Fruit fly (Drosophila melanogaster) whole organism, embryonic: ENCODE results near the gene CG14282.
A peak's percentile ranks its signal among the peaks of the same experiment; 100 is the strongest.

Experiments used
- CG11093 ChIP-seq: fragments of 200-800 bp; sonication (Bioruptor generic); IDR thresholded peaks from 3 replicates; pipeline ENCODE4 v1.3.6; 2022; ENCODE audit warnings: missing biosample characterization, missing genetic modification characterization
- CG12071 ChIP-seq: fragments of 200-800 bp; sonication (Bioruptor generic); optimal IDR thresholded peaks from 3 replicates; lab custom pipeline; 2018; ENCODE audit warnings: missing biosample characterization, mild to moderate bottlenecking, missing genetic modification characterization
- CG12219 ChIP-seq: fragments of 200-800 bp; sonication (Bioruptor generic); optimal IDR thresholded peaks from 3 replicates; lab custom pipeline; 2018; ENCODE audit warnings: missing biosample characterization, mild to moderate bottlenecking, missing genetic modification characterization
- CG13296 ChIP-seq: fragments of 200-800 bp; sonication (Bioruptor generic); optimal IDR thresholded peaks from 3 replicates; lab custom pipeline; 2018; ENCODE audit warnings: missing biosample characterization, mild to moderate bottlenecking, missing genetic modification characterization
- CG14860 ChIP-seq: fragments of 200-800 bp; sonication (Bioruptor generic); IDR thresholded peaks from 3 replicates; pipeline ENCODE4 v1.3.6; 2022; ENCODE audit warnings: missing biosample characterization, missing genetic modification characterization; ENCODE audit not compliant: partially characterized antibody
- CG14965 ChIP-seq: fragments of 200-800 bp; sonication (Bioruptor generic); optimal IDR thresholded peaks from 2 replicates; lab custom pipeline; 2016; ENCODE audit warnings: missing biosample characterization, missing genetic modification characterization, borderline replicate concordance
- CG17328 ChIP-seq: fragments of 200-800 bp; sonication (Bioruptor generic); IDR thresholded peaks from 2 replicates; pipeline ENCODE4 v1.3.6; 2022; ENCODE audit warnings: missing biosample characterization, missing genetic modification characterization
- CG18262 ChIP-seq: fragments of 200-800 bp; optimal IDR thresholded peaks from 3 replicates; lab custom pipeline; 2019; ENCODE audit warnings: missing biosample characterization, mild to moderate bottlenecking, missing genetic modification characterization, moderate library complexity
- CG18599 ChIP-seq: fragments of 200-800 bp; sonication (Bioruptor generic); optimal IDR thresholded peaks from 3 replicates; lab custom pipeline; 2017; ENCODE audit warnings: missing biosample characterization, missing genetic modification characterization, mild to moderate bottlenecking, moderate library complexity, missing genetic modification reagents
- CG2678 ChIP-seq: fragments of 200-800 bp; sonication (Bioruptor generic); optimal IDR thresholded peaks from 3 replicates; lab custom pipeline; 2019; ENCODE audit warnings: missing biosample characterization, mild to moderate bottlenecking, missing genetic modification characterization, moderate library complexity
- CG3065 ChIP-seq: fragments of 200-800 bp; sonication (Bioruptor generic); optimal IDR thresholded peaks from 2 replicates; lab custom pipeline; 2016; ENCODE audit warnings: missing biosample characterization, missing genetic modification characterization
- CG3163 ChIP-seq: fragments of 200-800 bp; sonication (Bioruptor generic); optimal IDR thresholded peaks from 3 replicates; lab custom pipeline; 2016; ENCODE audit warnings: missing biosample characterization, missing genetic modification characterization
- CG34376 ChIP-seq: fragments of 200-800 bp; sonication (Bioruptor generic); optimal IDR thresholded peaks from 2 replicates; lab custom pipeline; 2018; ENCODE audit warnings: missing biosample characterization, mild to moderate bottlenecking, missing genetic modification characterization
- CG3995 ChIP-seq: fragments of 200-800 bp; sonication (Bioruptor generic); optimal IDR thresholded peaks from 3 replicates; lab custom pipeline; 2016; ENCODE audit warnings: missing biosample characterization, missing genetic modification characterization
- CG4360 ChIP-seq: fragments of 200-800 bp; sonication (Bioruptor generic); IDR thresholded peaks from 2 replicates; pipeline ENCODE4 v1.3.6; 2022; ENCODE audit warnings: missing biosample characterization, missing genetic modification characterization
- CG6813 ChIP-seq: fragments of 200-800 bp; sonication (Bioruptor generic); optimal IDR thresholded peaks from 2 replicates; lab custom pipeline; 2017; ENCODE audit warnings: missing biosample characterization, missing genetic modification characterization, mild to moderate bottlenecking, moderate library complexity, missing genetic modification reagents
- CG7745 ChIP-seq: fragments of 200-800 bp; sonication (Bioruptor generic); optimal IDR thresholded peaks from 2 replicates; lab custom pipeline; 2018; ENCODE audit warnings: missing biosample characterization, mild to moderate bottlenecking, missing genetic modification characterization, moderate library complexity
- CG7839 ChIP-seq: fragments of 200-800 bp; sonication (Bioruptor generic); optimal IDR thresholded peaks from 3 replicates; lab custom pipeline; 2018; ENCODE audit warnings: missing biosample characterization, mild to moderate bottlenecking, missing genetic modification characterization, moderate library complexity
- CG9437 ChIP-seq: fragments of 200-800 bp; sonication (Bioruptor generic); optimal IDR thresholded peaks from 2 replicates; lab custom pipeline; 2018; ENCODE audit warnings: missing biosample characterization, mild to moderate bottlenecking, missing genetic modification characterization
- Dll ChIP-seq: fragments of 200-800 bp; sonication (Bioruptor generic); IDR thresholded peaks from 4 replicates; pipeline ENCODE4 v1.3.6; 2022; ENCODE audit warnings: missing biosample characterization, missing genetic modification characterization; ENCODE audit not compliant: partially characterized antibody
- HLHmδ ChIP-seq: fragments of 200-800 bp; sonication (Bioruptor generic); optimal IDR thresholded peaks from 2 replicates; lab custom pipeline; 2018; ENCODE audit warnings: missing biosample characterization, mild to moderate bottlenecking, missing genetic modification characterization, moderate library complexity
- Hand ChIP-seq: fragments of 200-800 bp; sonication (Bioruptor generic); optimal IDR thresholded peaks from 2 replicates; lab custom pipeline; 2017; ENCODE audit warnings: mild to moderate bottlenecking, missing biosample characterization, missing genetic modification reagents, missing genetic modification characterization
- MTF-1 ChIP-seq: fragments of 200-800 bp; sonication (Bioruptor generic); optimal IDR thresholded peaks from 2 replicates; lab custom pipeline; 2018; ENCODE audit warnings: missing biosample characterization, mild to moderate bottlenecking, missing genetic modification characterization, borderline replicate concordance
- Opbp ChIP-seq: fragments of 200-800 bp; sonication (Bioruptor generic); IDR thresholded peaks from 3 replicates; pipeline ENCODE4 v1.3.6; 2022; ENCODE audit warnings: missing biosample characterization, missing genetic modification characterization; ENCODE audit not compliant: partially characterized antibody
- PHDP ChIP-seq: fragments of 200-800 bp; sonication (Bioruptor generic); optimal IDR thresholded peaks from 3 replicates; lab custom pipeline; 2018; ENCODE audit warnings: missing biosample characterization, mild to moderate bottlenecking, missing genetic modification characterization, moderate library complexity
- Vsx1 ChIP-seq: fragments of 200-800 bp; sonication (Bioruptor generic); optimal IDR thresholded peaks from 2 replicates; lab custom pipeline; 2017; ENCODE audit warnings: missing biosample characterization, mild to moderate bottlenecking, missing genetic modification characterization, missing genetic modification reagents
- bsh ChIP-seq, 2 experiments: fragments of 200-800 bp; sonication (Bioruptor generic); optimal IDR thresholded peaks; 2 replicates each; lab custom pipeline; 2017 to 2018; ENCODE audit warnings: mild to moderate bottlenecking in 2 of 2, missing biosample characterization in 2 of 2, missing genetic modification characterization in 2 of 2, moderate library complexity in 1 of 2
- crol ChIP-seq: fragments of 200-800 bp; sonication (Bioruptor generic); IDR thresholded peaks from 2 replicates; pipeline ENCODE4 v1.3.6; 2022; ENCODE audit warnings: missing biosample characterization, missing genetic modification characterization
- dm ChIP-seq: fragments of 200-800 bp; sonication (Bioruptor generic); optimal IDR thresholded peaks from 3 replicates; lab custom pipeline; 2016; ENCODE audit warnings: missing biosample characterization, missing genetic modification characterization
- dmrt11E ChIP-seq: fragments of 200-800 bp; sonication (Bioruptor generic); optimal IDR thresholded peaks from 3 replicates; lab custom pipeline; 2018; ENCODE audit warnings: missing biosample characterization, mild to moderate bottlenecking, missing genetic modification characterization, moderate library complexity
- gro ChIP-seq: fragments of 200-800 bp; sonication (Bioruptor generic); optimal IDR thresholded peaks from 2 replicates; lab custom pipeline; 2016; ENCODE audit warnings: missing biosample characterization, missing genetic modification characterization
- klu ChIP-seq: fragments of 200-800 bp; sonication (Bioruptor generic); IDR thresholded peaks from 2 replicates; pipeline ENCODE4 v1.3.6; 2022; ENCODE audit warnings: missing biosample characterization, missing genetic modification characterization
- kni ChIP-seq: fragments of 200-800 bp; sonication (Bioruptor generic); optimal IDR thresholded peaks from 3 replicates; lab custom pipeline; 2017; ENCODE audit warnings: mild to moderate bottlenecking, missing biosample characterization, missing genetic modification reagents, missing genetic modification characterization
- maf-S ChIP-seq: fragments of 200-800 bp; sonication (Bioruptor generic); optimal IDR thresholded peaks from 2 replicates; lab custom pipeline; 2016; ENCODE audit warnings: missing biosample characterization, missing genetic modification characterization
- mld ChIP-seq: fragments of 200-800 bp; sonication (Bioruptor generic); IDR thresholded peaks from 3 replicates; pipeline ENCODE4 v1.3.6; 2022; ENCODE audit warnings: missing biosample characterization, missing genetic modification characterization; ENCODE audit not compliant: partially characterized antibody
- nau ChIP-seq: fragments of 200-800 bp; sonication (Bioruptor generic); optimal IDR thresholded peaks from 3 replicates; lab custom pipeline; 2017; ENCODE audit warnings: missing biosample characterization, mild to moderate bottlenecking, missing genetic modification characterization, missing genetic modification reagents
- psq ChIP-seq: fragments of 200-800 bp; sonication (Bioruptor generic); optimal IDR thresholded peaks from 2 replicates; lab custom pipeline; 2017; ENCODE audit warnings: missing biosample characterization, missing genetic modification characterization
- ro ChIP-seq: fragments of 200-800 bp; sonication (Bioruptor generic); IDR thresholded peaks from 2 replicates; pipeline ENCODE4 v1.3.6; 2022; ENCODE audit warnings: missing biosample characterization, missing genetic modification characterization
- scrt ChIP-seq: fragments of 200-800 bp; sonication (Bioruptor generic); optimal IDR thresholded peaks from 2 replicates; lab custom pipeline; 2018; ENCODE audit warnings: missing biosample characterization, mild to moderate bottlenecking, missing genetic modification characterization, moderate library complexity
- sens-2 ChIP-seq: fragments of 200-800 bp; sonication (Bioruptor generic); IDR thresholded peaks from 2 replicates; pipeline ENCODE4 v1.3.6; 2022; ENCODE audit warnings: missing biosample characterization, missing genetic modification characterization
- slbo ChIP-seq: fragments of 200-800 bp; sonication (Bioruptor generic); IDR thresholded peaks from 2 replicates; pipeline ENCODE4 v1.3.6; 2022; ENCODE audit warnings: missing biosample characterization, missing genetic modification characterization
- slou ChIP-seq: fragments of 200-800 bp; sonication (Bioruptor generic); optimal IDR thresholded peaks from 3 replicates; lab custom pipeline; 2016; ENCODE audit warnings: missing biosample characterization, missing genetic modification characterization
- sqz ChIP-seq: fragments of 200-800 bp; sonication (Bioruptor generic); optimal IDR thresholded peaks from 3 replicates; lab custom pipeline; 2018; ENCODE audit warnings: missing biosample characterization, mild to moderate bottlenecking, missing genetic modification characterization
- usp ChIP-seq: fragments of >200 bp; optimal IDR thresholded peaks from 2 replicates; lab custom pipeline; 2017; ENCODE audit warnings: missing biosample characterization, missing genetic modification characterization
- yki ChIP-seq: fragments of >200 bp; optimal IDR thresholded peaks from 3 replicates; lab custom pipeline; 2018
- z ChIP-seq: fragments of 200-800 bp; sonication (Bioruptor generic); IDR thresholded peaks from 3 replicates; pipeline ENCODE4 v1.3.6; 2022; ENCODE audit warnings: missing biosample characterization, missing genetic modification characterization
- zen2 ChIP-seq: fragments of 200-800 bp; sonication (Bioruptor generic); IDR thresholded peaks from 3 replicates; pipeline ENCODE4 v1.3.6; 2022; ENCODE audit warnings: missing biosample characterization, missing genetic modification characterization; ENCODE audit not compliant: partially characterized antibody

The CG14282 gene

DNA sequence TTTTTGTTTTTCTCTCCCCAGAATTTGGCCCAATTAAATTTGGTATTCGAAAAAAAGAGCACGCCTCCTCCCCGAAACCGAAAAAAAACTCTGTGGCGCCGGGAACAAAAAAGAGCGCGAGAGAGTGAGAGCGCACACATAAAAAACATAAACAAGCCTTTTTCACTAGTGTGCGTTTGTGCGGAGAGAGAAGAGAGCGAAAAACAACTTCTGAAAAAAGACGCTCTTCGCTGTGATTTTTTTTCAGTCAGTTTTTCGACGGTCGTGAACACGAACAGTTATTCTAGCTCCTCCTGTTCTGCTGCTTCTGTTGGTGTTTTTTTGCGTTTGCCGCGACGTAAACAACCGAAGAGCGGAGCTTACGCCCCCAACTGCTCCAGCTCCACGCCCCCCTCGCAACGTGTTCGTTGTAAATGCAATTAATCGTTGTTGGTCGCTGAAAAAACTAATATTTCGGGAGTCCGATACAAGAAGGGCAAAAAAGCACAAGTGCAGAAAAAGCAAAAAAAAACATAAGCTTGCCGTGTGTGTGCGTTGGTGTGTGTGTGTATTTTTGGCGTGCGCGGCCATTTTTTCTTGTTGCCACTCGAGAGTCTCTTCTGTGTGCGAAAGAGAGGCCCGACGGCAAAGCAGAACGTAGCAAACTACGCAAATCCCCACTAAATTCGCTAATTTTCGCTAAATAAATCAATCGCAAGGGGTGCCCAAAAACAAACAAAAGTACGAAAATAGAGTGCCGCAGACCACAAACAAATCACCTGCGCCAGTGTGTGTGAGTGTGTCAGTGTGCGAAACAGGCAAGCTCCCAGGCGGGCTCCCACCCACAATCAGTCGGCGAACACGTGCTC lies 12.6 kb upstream of the CG14282 start, which contains the start of gene sqz (continued):
- TF ChIP-seq dmrt11E: no peak
- no peak for TF ChIP-seq CG7839 (tag; lab: Kevin White, UChicago)
- no peak for TF ChIP-seq CG3065
- peak; percentile 60; the same call in 1 of the 3 replicates for TF ChIP-seq z (GFP tag; lab: Robert Waterston, UW)
- peak; percentile 51; the same call in 1 of the 2 replicates for TF ChIP-seq crol (GFP tag; lab: Robert Waterston, UW)
- TF ChIP-seq gro (GFP tag; lab: Kevin White, UChicago): peak; percentile 16
- TF ChIP-seq bsh (GFP tag; optimal IDR thresholded peaks at IDR 0.05; lab: Kevin White, UChicago): peak in 1 of 2 experiments; percentile 84
- no peak for TF ChIP-seq CG7745 (tag; lab: Kevin White, UChicago)
- peak; percentile 33 for TF ChIP-seq CG2678 (tag; lab: Kevin White, UChicago)
- peak; percentile 74 for TF ChIP-seq nau (GFP tag; lab: Kevin White, UChicago)
- TF ChIP-seq CG14965 (GFP tag; lab: Kevin White, UChicago): no peak
- no peak for TF ChIP-seq mld
- TF ChIP-seq CG9437 (GFP tag; lab: Kevin White, UChicago): peak; percentile 56
- TF ChIP-seq CG3995 (GFP tag; lab: Kevin White, UChicago): peak; percentile 40
- peak; percentile 29 for TF ChIP-seq MTF-1 (GFP tag; lab: Kevin White, UChicago)
- no peak for TF ChIP-seq CG11093 (GFP tag; lab: Robert Waterston, UW)
- peak; percentile 36 for TF ChIP-seq CG12071 (GFP tag; lab: Kevin White, UChicago)
- TF ChIP-seq scrt (GFP tag; lab: Kevin White, UChicago): peak; percentile 50
- TF ChIP-seq slbo (GFP tag; lab: Robert Waterston, UW): 0 out of 2 replicates have a peak, but pooled peaks have one; percentile 24
- no peak for TF ChIP-seq sens-2 (GFP tag; lab: Robert Waterston, UW)
- peak; percentile 39 for TF ChIP-seq CG6813
- TF ChIP-seq HLHmδ: no peak
- TF ChIP-seq Vsx1 (GFP tag; lab: Kevin White, UChicago): no peak
- peak; percentile 68 for TF ChIP-seq Dll (GFP tag; lab: Robert Waterston, UW)
- TF ChIP-seq kni (GFP tag; lab: Kevin White, UChicago): peak; percentile 73
- peak; percentile 7 for TF ChIP-seq CG12219 (GFP tag; lab: Kevin White, UChicago)
- peak; percentile 100 for TF ChIP-seq sqz (GFP tag; lab: Kevin White, UChicago)
- TF ChIP-seq CG17328 (GFP tag; lab: Robert Waterston, UW): 0 out of 2 replicates have a peak, but pooled peaks have one; percentile 31
- no peak for TF ChIP-seq ro (GFP tag; lab: Robert Waterston, UW)
- TF ChIP-seq CG4360 (GFP tag; lab: Robert Waterston, UW): peak; percentile 76
- peak; percentile 80 for TF ChIP-seq yki (lab: Kevin White, UChicago)
- TF ChIP-seq zen2 (GFP tag; lab: Robert Waterston, UW): 0 out of 3 replicates have a peak, but pooled peaks have one; percentile 37
- no peak for TF ChIP-seq maf-S
- peak; percentile 0 for TF ChIP-seq CG18262 (tag; lab: Kevin White, UChicago)
- TF ChIP-seq dm (GFP tag; lab: Kevin White, UChicago): peak; percentile 2
- TF ChIP-seq CG34376 (GFP tag; lab: Kevin White, UChicago): peak; percentile 26
- peak; percentile 19 for TF ChIP-seq CG13296 (GFP tag; lab: Kevin White, UChicago)
- no peak; the same call in 1 of the 2 replicates for TF ChIP-seq klu (GFP tag; lab: Robert Waterston, UW)
- peak; percentile 38; the same call in 2 of the 3 replicates for TF ChIP-seq Opbp
- TF ChIP-seq slou: no peak
- peak; percentile 18 for TF ChIP-seq PHDP (tag; lab: Kevin White, UChicago)
- no peak for TF ChIP-seq CG14860 (GFP tag; lab: Robert Waterston, UW)
- no peak for TF ChIP-seq Hand
- peak; percentile 25 for TF ChIP-seq CG18599 (GFP tag; lab: Kevin White, UChicago)
- peak; percentile 50 for TF ChIP-seq psq (GFP tag; lab: Kevin White, UChicago)
- TF ChIP-seq CG3163 (GFP tag; lab: Kevin White, UChicago): peak; percentile 96
- TF ChIP-seq usp (GFP tag; lab: Kevin White, UChicago): no peak
